Worm (Caenorhabditis elegans) whole organism, L4/young adult: Measurements from ENCODE around the gene gtf-2E1.

Experiments
- W03F9.2 ChIP-seq: fragments of 150-350 bp; optimal IDR thresholded peaks from 2 replicates; lab custom pipeline; 2014; ENCODE audit warnings: missing biosample characterization, missing genetic modification characterization
- dao-5 ChIP-seq: sonication (generic microtip); optimal IDR thresholded peaks from 2 replicates; lab custom pipeline; 2016; ENCODE audit warnings: missing genotype, missing genetic modification characterization, moderate library complexity, missing compliant biosample characterization
- him-1 ChIP-seq: sonication (generic microtip); optimal IDR thresholded peaks from 2 replicates; lab custom pipeline; 2016; ENCODE audit warnings: missing genotype, missing genetic modification reagents, missing genetic modification characterization, missing compliant biosample characterization

DNA sequence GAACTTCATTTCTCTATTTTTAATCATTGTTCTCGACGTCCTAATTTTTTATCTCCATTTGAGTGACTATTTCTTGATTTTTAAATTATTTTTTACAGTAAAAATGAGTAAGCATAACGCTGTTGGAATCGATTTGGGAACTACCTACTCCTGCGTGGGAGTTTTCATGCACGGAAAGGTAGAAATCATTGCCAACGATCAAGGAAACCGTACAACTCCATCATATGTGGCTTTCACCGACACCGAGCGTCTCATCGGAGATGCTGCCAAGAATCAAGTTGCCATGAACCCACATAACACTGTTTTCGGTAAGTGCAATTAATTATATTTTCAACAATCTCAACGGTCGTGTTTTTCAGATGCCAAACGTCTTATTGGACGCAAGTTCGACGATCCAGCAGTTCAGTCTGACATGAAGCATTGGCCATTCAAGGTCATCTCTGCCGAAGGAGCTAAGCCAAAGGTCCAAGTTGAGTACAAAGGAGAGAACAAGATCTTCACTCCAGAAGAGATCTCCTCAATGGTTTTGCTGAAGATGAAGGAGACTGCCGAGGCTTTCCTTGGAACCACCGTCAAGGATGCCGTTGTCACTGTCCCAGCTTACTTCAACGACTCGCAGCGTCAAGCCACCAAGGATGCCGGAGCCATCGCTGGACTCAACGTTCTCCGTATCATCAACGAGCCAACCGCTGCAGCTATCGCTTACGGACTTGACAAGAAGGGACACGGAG, 23.9 kb downstream of the gtf-2E1 start, which contains the start of gene hsp-1:
- TF ChIP-seq him-1 (tag; lab: Kevin White, UChicago), result no peak
- TF ChIP-seq W03F9.2 (tag; lab: Kevin White, UChicago), result no peak
- TF ChIP-seq dao-5 (tag; lab: Kevin White, UChicago), result no peak
